Worm (Caenorhabditis elegans) whole organism, L4/young adult: ENCODE measurements around the gene glb-13.

Experiments used
- W03F9.2 ChIP-seq: fragments of 150-350 bp; optimal IDR thresholded peaks from 2 replicates; lab custom pipeline; 2014; ENCODE audit warnings: missing biosample characterization, missing genetic modification characterization
- dao-5 ChIP-seq: sonication (generic microtip); optimal IDR thresholded peaks from 2 replicates; lab custom pipeline; 2016; ENCODE audit warnings: missing genotype, missing genetic modification characterization, moderate library complexity, missing compliant biosample characterization
- him-1 ChIP-seq: sonication (generic microtip); optimal IDR thresholded peaks from 2 replicates; lab custom pipeline; 2016; ENCODE audit warnings: missing genotype, missing genetic modification reagents, missing genetic modification characterization, missing compliant biosample characterization

ce11 chrX:12367498-12367897 is 10.7 kb downstream of the glb-13 start:
- TF ChIP-seq him-1 (tag; lab: Kevin White, UChicago) (no peak), W03F9.2 (no peak), dao-5 (tag; lab: Kevin White, UChicago) (no peak)
